Fruit fly (Drosophila melanogaster): ENCODE data around the gene Pgant5.
A peak's percentile ranks its signal among the peaks of the same experiment; 100 is the strongest.

Gene Pgant5

DNA sequence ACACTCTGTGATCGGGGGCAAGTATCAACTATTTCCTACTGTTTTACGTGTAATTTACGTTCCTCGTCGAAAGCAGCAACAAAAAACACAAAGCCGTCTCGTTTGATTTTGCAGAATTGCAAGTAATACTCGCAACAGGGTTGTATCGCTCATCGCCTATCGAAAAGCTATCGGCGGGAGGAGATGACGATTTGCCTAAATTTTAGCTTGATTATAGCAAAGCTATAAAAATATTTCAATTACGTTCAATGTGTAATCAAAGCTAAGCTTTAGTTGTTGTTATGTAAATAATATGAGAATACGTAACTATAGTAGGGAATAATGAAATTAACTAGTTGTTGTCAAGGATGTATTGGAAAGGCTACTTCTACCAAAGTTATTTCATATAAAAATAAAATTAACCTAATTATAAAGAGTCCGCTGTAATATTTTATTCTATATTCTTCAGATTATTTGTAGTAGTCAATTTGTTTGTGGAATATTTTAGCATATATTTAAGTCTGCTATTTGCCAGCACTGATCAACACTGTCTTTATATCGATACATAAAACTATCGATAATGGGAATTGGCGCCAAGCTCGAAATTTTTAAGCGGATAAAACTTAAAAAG, 33.6 kb downstream of the Pgant5 start, which contains the start of gene Rpn11 (continued):
- TF ChIP-seq CG1832 (GFP tag; optimal IDR thresholded peaks at IDR 0.05): no peak
- TF ChIP-seq fd96Cb (tag; optimal IDR thresholded peaks at IDR 0.05): peak; percentile 45
- no peak for TF ChIP-seq Mrtf (GFP tag; IDR thresholded peaks at IDR 0.05)
- no peak for TF ChIP-seq Lpt (GFP tag; optimal IDR thresholded peaks at IDR 0.05)
- no peak for TF ChIP-seq danr (GFP tag; IDR thresholded peaks at IDR 0.05)
- TF ChIP-seq CG7839 (tag; optimal IDR thresholded peaks at IDR 0.05): peak; percentile 71
- 0 out of 3 replicates have a peak, but pooled peaks have one; percentile 42 for TF ChIP-seq CG34224 (GFP tag; IDR thresholded peaks at IDR 0.05; ENCODE audit: partially characterized antibody)
- TF ChIP-seq CG3838 (GFP tag; optimal IDR thresholded peaks at IDR 0.05): no peak
- no peak for TF ChIP-seq vnd (GFP tag; IDR thresholded peaks at IDR 0.05; ENCODE audit: partially characterized antibody)
- TF ChIP-seq CG7987 (GFP tag; optimal IDR thresholded peaks at IDR 0.05): no peak
- no peak for TF ChIP-seq Vsx1 (GFP tag; optimal IDR thresholded peaks at IDR 0.05)
- peak; percentile 24 for TF ChIP-seq CG5245 (GFP tag; optimal IDR thresholded peaks at IDR 0.05)
- TF ChIP-seq bowl (GFP tag; IDR thresholded peaks at IDR 0.05): no peak
- no peak for TF ChIP-seq sima (GFP tag; optimal IDR thresholded peaks at IDR 0.05)
- TF ChIP-seq pzg (GFP tag; optimal IDR thresholded peaks at IDR 0.05): peak; percentile 50
- TF ChIP-seq CG1792 (GFP tag; optimal IDR thresholded peaks at IDR 0.05): no peak
- no peak for TF ChIP-seq zfh1 (GFP tag; IDR thresholded peaks at IDR 0.05)
- peak; percentile 36; the same call in 1 of the 2 replicates for TF ChIP-seq Bgb (GFP tag; IDR thresholded peaks at IDR 0.05; ENCODE audit: partially characterized antibody)

dm6 chr2L:5058094-5058493, 35.3 kb downstream of the Pgant5 start, which contains the start of gene Nepl3:
Gene Nepl3, minus strand, starts transcription at chr2L:5058248.
- TF ChIP-seq CG31388 (GFP tag; optimal IDR thresholded peaks at IDR 0.05): no peak
- no peak for TF ChIP-seq klu (GFP tag; IDR thresholded peaks at IDR 0.05)
- peak; percentile 51; the same call in 1 of the 2 replicates for TF ChIP-seq amos (GFP tag; IDR thresholded peaks at IDR 0.05; ENCODE audit: partially characterized antibody)
- TF ChIP-seq Bgb (GFP tag; IDR thresholded peaks at IDR 0.05; ENCODE audit: partially characterized antibody): peak; percentile 47; the same call in 1 of the 2 replicates
- peak; percentile 56; the same call in 1 of the 2 replicates for TF ChIP-seq E2f2 (GFP tag; IDR thresholded peaks at IDR 0.05)
- peak; percentile 41 for TF ChIP-seq Dp (GFP tag; optimal IDR thresholded peaks at IDR 0.05)
- no peak for TF ChIP-seq CG18262 (tag; optimal IDR thresholded peaks at IDR 0.05)
- peak; percentile 65 for TF ChIP-seq Doc3 (GFP tag; IDR thresholded peaks at IDR 0.05; ENCODE audit: partially characterized antibody)
- TF ChIP-seq CG34224 (GFP tag; IDR thresholded peaks at IDR 0.05; ENCODE audit: partially characterized antibody): peak; percentile 63
- peak; percentile 44; the same call in 1 of the 3 replicates for TF ChIP-seq vnd (GFP tag; IDR thresholded peaks at IDR 0.05; ENCODE audit: partially characterized antibody)
- TF ChIP-seq CG13287 (GFP tag; IDR thresholded peaks at IDR 0.05; ENCODE audit: partially characterized antibody): peak; percentile 80
- no peak for TF ChIP-seq Fer1 (GFP tag; optimal IDR thresholded peaks at IDR 0.05)
- TF ChIP-seq tio (GFP tag; optimal IDR thresholded peaks at IDR 0.05): no peak
- TF ChIP-seq CG7839 (tag; optimal IDR thresholded peaks at IDR 0.05): no peak
- TF ChIP-seq Dbx (GFP tag; IDR thresholded peaks at IDR 0.05): no peak
- no peak for TF ChIP-seq gce (GFP tag; IDR thresholded peaks at IDR 0.05)
- TF ChIP-seq TFAM (GFP tag; optimal IDR thresholded peaks at IDR 0.05): no peak
- no peak for TF ChIP-seq CG1024 (GFP tag; IDR thresholded peaks at IDR 0.05)
- TF ChIP-seq Dll (GFP tag; IDR thresholded peaks at IDR 0.05; ENCODE audit: partially characterized antibody): peak; percentile 69
- TF ChIP-seq jumu (GFP tag; optimal IDR thresholded peaks at IDR 0.05): no peak
- TF ChIP-seq bbx (GFP tag; IDR thresholded peaks at IDR 0.05; ENCODE audit: partially characterized antibody): peak; percentile 28; the same call in 1 of the 2 replicates
- TF ChIP-seq pzg (GFP tag; optimal IDR thresholded peaks at IDR 0.05): peak; percentile 28
- peak; percentile 44; the same call in 1 of the 3 replicates for TF ChIP-seq HLH4C (GFP tag; IDR thresholded peaks at IDR 0.05; ENCODE audit: partially characterized antibody)
- peak; percentile 53 for TF ChIP-seq MBD-R2 (GFP tag; IDR thresholded peaks at IDR 0.05)
- peak; percentile 69 for TF ChIP-seq Scr (GFP tag; IDR thresholded peaks at IDR 0.05; ENCODE audit: partially characterized antibody)
- peak; percentile 65 for TF ChIP-seq BEAF-32 (GFP tag; optimal IDR thresholded peaks at IDR 0.05)
- no peak for TF ChIP-seq CG4282 (GFP tag; optimal IDR thresholded peaks at IDR 0.05)
- peak; percentile 23; the same call in 1 of the 2 replicates for TF ChIP-seq inv (GFP tag; IDR thresholded peaks at IDR 0.05; ENCODE audit: partially characterized antibody)
- TF ChIP-seq kay (GFP tag; optimal IDR thresholded peaks at IDR 0.05): no peak
- TF ChIP-seq sqz (GFP tag; optimal IDR thresholded peaks at IDR 0.05): peak; percentile 12
- peak; percentile 69 for TF ChIP-seq unc-4 (GFP tag; IDR thresholded peaks at IDR 0.05; ENCODE audit: partially characterized antibody)
- no peak for TF ChIP-seq Ssrp (tag; optimal IDR thresholded peaks at IDR 0.05)
- TF ChIP-seq row (GFP tag; IDR thresholded peaks at IDR 0.05): peak; percentile 37; the same call in 2 of the 3 replicates
